Fruit fly (Drosophila melanogaster) whole organism, embryonic: ENCODE data around the gene heix.
A peak's percentile ranks its signal among the peaks of the same experiment; 100 is the strongest.

Experiments used
- ATbp ChIP-seq: fragments of 200-800 bp; sonication (Bioruptor generic); optimal IDR thresholded peaks from 2 replicates; lab custom pipeline; 2017; ENCODE audit warnings: missing biosample characterization, mild to moderate bottlenecking, missing genetic modification characterization, missing genetic modification reagents
- Abd-B ChIP-seq: fragments of 200-800 bp; sonication (Bioruptor generic); optimal IDR thresholded peaks from 2 replicates; lab custom pipeline; 2018; ENCODE audit warnings: missing biosample characterization, mild to moderate bottlenecking, missing genetic modification characterization, moderate library complexity
- B-H1 ChIP-seq: fragments of 200-800 bp; sonication (Bioruptor generic); IDR thresholded peaks from 3 replicates; pipeline ENCODE4 v1.3.6; 2022; ENCODE audit warnings: missing biosample characterization, missing genetic modification characterization
- CG10274 ChIP-seq: fragments of 200-800 bp; sonication (Bioruptor generic); optimal IDR thresholded peaks from 3 replicates; lab custom pipeline; 2017; ENCODE audit warnings: missing biosample characterization, mild to moderate bottlenecking, missing genetic modification characterization
- CG1792 ChIP-seq: fragments of 200-800 bp; sonication (Bioruptor generic); optimal IDR thresholded peaks from 2 replicates; lab custom pipeline; 2016; ENCODE audit warnings: missing biosample characterization, missing genetic modification characterization
- CG18764 ChIP-seq: fragments of 200-800 bp; sonication (Bioruptor generic); optimal IDR thresholded peaks from 3 replicates; lab custom pipeline; 2016; ENCODE audit warnings: missing biosample characterization, missing genetic modification characterization
- CG2116 ChIP-seq: fragments of 200-800 bp; sonication (Bioruptor generic); optimal IDR thresholded peaks from 3 replicates; lab custom pipeline; 2018; ENCODE audit warnings: missing biosample characterization, mild to moderate bottlenecking, missing genetic modification characterization
- CG2129 ChIP-seq: fragments of 200-800 bp; sonication (Bioruptor generic); IDR thresholded peaks from 2 replicates; pipeline ENCODE4 v1.3.6; 2022; ENCODE audit warnings: missing biosample characterization, missing genetic modification characterization; ENCODE audit not compliant: partially characterized antibody
- CG30431 ChIP-seq: fragments of 200-800 bp; sonication (Bioruptor generic); optimal IDR thresholded peaks from 2 replicates; lab custom pipeline; 2017; ENCODE audit warnings: missing biosample characterization, missing genetic modification characterization
- CG31224 ChIP-seq: fragments of 200-800 bp; sonication (Bioruptor generic); IDR thresholded peaks from 2 replicates; pipeline ENCODE4 v1.3.6; 2022; ENCODE audit warnings: missing biosample characterization, missing genetic modification characterization
- CG34422 ChIP-seq: fragments of 200-800 bp; sonication (Bioruptor generic); IDR thresholded peaks from 3 replicates; pipeline ENCODE4 v1.3.6; 2022; ENCODE audit warnings: missing biosample characterization, missing genetic modification characterization
- CG3838 ChIP-seq: fragments of 200-800 bp; sonication (Bioruptor generic); optimal IDR thresholded peaks from 3 replicates; lab custom pipeline; 2016; ENCODE audit warnings: missing biosample characterization, missing genetic modification characterization
- CG4424 ChIP-seq: fragments of 200-800 bp; sonication (Bioruptor generic); optimal IDR thresholded peaks from 3 replicates; lab custom pipeline; 2016; ENCODE audit warnings: missing biosample characterization, missing genetic modification characterization
- CG5953 ChIP-seq: fragments of 200-800 bp; sonication (Bioruptor generic); IDR thresholded peaks from 2 replicates; pipeline ENCODE4 v1.3.6; 2022; ENCODE audit warnings: missing biosample characterization, missing genetic modification characterization
- CG7963 ChIP-seq: fragments of 200-800 bp; sonication (Bioruptor generic); IDR thresholded peaks from 3 replicates; pipeline ENCODE4 v1.3.6; 2022; ENCODE audit warnings: missing biosample characterization, missing genetic modification characterization; ENCODE audit not compliant: partially characterized antibody
- CG7987 ChIP-seq: fragments of 200-800 bp; sonication (Bioruptor generic); optimal IDR thresholded peaks from 2 replicates; lab custom pipeline; 2018; ENCODE audit warnings: missing biosample characterization, mild to moderate bottlenecking, missing genetic modification characterization, moderate library complexity
- Chrac-16 ChIP-seq: fragments of 200-800 bp; sonication (Bioruptor generic); optimal IDR thresholded peaks from 3 replicates; lab custom pipeline; 2016; ENCODE audit warnings: missing biosample characterization, missing genetic modification characterization
- Dek ChIP-seq: fragments of 200-800 bp; sonication (Bioruptor generic); optimal IDR thresholded peaks from 3 replicates; lab custom pipeline; 2019; ENCODE audit warnings: missing biosample characterization, mild to moderate bottlenecking, missing genetic modification characterization, moderate library complexity
- Fer2 ChIP-seq: fragments of 200-800 bp; sonication (Bioruptor generic); optimal IDR thresholded peaks from 2 replicates; lab custom pipeline; 2018; ENCODE audit warnings: missing biosample characterization, mild to moderate bottlenecking, missing genetic modification characterization, moderate library complexity
- Gsc ChIP-seq: fragments of 200-800 bp; sonication (Bioruptor generic); IDR thresholded peaks from 2 replicates; pipeline ENCODE4 v1.3.6; 2022; ENCODE audit warnings: missing biosample characterization, missing genetic modification characterization
- H2.0 ChIP-seq: fragments of 200-800 bp; sonication (Bioruptor generic); IDR thresholded peaks from 2 replicates; pipeline ENCODE4 v1.3.6; 2022; ENCODE audit warnings: missing biosample characterization, missing genetic modification characterization
- HLH3B ChIP-seq: fragments of 200-800 bp; sonication (Bioruptor generic); IDR thresholded peaks from 2 replicates; pipeline ENCODE4 v1.3.6; 2022; ENCODE audit warnings: missing biosample characterization, missing genetic modification characterization
- Lpt ChIP-seq: fragments of >200 bp; optimal IDR thresholded peaks from 2 replicates; lab custom pipeline; 2018; ENCODE audit warnings: missing biosample characterization, missing genetic modification characterization
- Myb ChIP-seq: fragments of 200-800 bp; sonication (Bioruptor generic); optimal IDR thresholded peaks from 2 replicates; lab custom pipeline; 2016; ENCODE audit warnings: missing biosample characterization, missing genetic modification characterization
- Nf-YA ChIP-seq: fragments of 200-800 bp; sonication (Bioruptor generic); IDR thresholded peaks from 2 replicates; pipeline ENCODE4 v1.3.6; 2022; ENCODE audit warnings: missing biosample characterization, missing genetic modification characterization
- PHDP ChIP-seq: fragments of 200-800 bp; sonication (Bioruptor generic); optimal IDR thresholded peaks from 3 replicates; lab custom pipeline; 2018; ENCODE audit warnings: missing biosample characterization, mild to moderate bottlenecking, missing genetic modification characterization, moderate library complexity
- Sry-β ChIP-seq: fragments of 200-800 bp; sonication (Bioruptor generic); optimal IDR thresholded peaks from 2 replicates; lab custom pipeline; 2018; ENCODE audit warnings: missing biosample characterization, mild to moderate bottlenecking, missing genetic modification characterization, moderate library complexity
- Stat92E ChIP-seq, 3 experiments: fragments of >200 bp in 2 of 3; fragments of 200-800 bp in 1 of 3; sonication (Bioruptor generic) in 1 of 3; optimal IDR thresholded peaks; 2 replicates each; lab custom pipeline; 2017 to 2019; ENCODE audit warnings: missing biosample characterization in 3 of 3, missing genetic modification characterization in 3 of 3, mild to moderate bottlenecking in 1 of 3, moderate library complexity in 1 of 3
- ase ChIP-seq: fragments of 200-800 bp; sonication (Bioruptor generic); IDR thresholded peaks from 3 replicates; pipeline ENCODE4 v1.3.6; 2022; ENCODE audit warnings: missing biosample characterization, missing genetic modification characterization
- bbx ChIP-seq: fragments of 200-800 bp; sonication (Bioruptor generic); IDR thresholded peaks from 2 replicates; pipeline ENCODE4 v1.3.6; 2022; ENCODE audit warnings: missing biosample characterization, missing genetic modification characterization; ENCODE audit not compliant: partially characterized antibody
- btn ChIP-seq: fragments of 200-800 bp; sonication (Bioruptor generic); optimal IDR thresholded peaks from 2 replicates; lab custom pipeline; 2016; ENCODE audit warnings: missing biosample characterization, missing genetic modification characterization
- chn ChIP-seq: fragments of 200-800 bp; sonication (Bioruptor generic); optimal IDR thresholded peaks from 2 replicates; lab custom pipeline; 2016; ENCODE audit warnings: missing biosample characterization, missing genetic modification characterization
- crol ChIP-seq: fragments of 200-800 bp; sonication (Bioruptor generic); IDR thresholded peaks from 2 replicates; pipeline ENCODE4 v1.3.6; 2022; ENCODE audit warnings: missing biosample characterization, missing genetic modification characterization
- disco-r ChIP-seq: fragments of 200-800 bp; sonication (Bioruptor generic); optimal IDR thresholded peaks from 2 replicates; lab custom pipeline; 2016; ENCODE audit warnings: missing biosample characterization, missing genetic modification characterization
- eve ChIP-seq, 2 experiments: fragments of >200 bp; optimal IDR thresholded peaks; 2 replicates each; lab custom pipeline; 2017; ENCODE audit warnings: missing biosample characterization in 2 of 2, missing genetic modification characterization in 2 of 2
- gem ChIP-seq: fragments of 200-800 bp; sonication (Bioruptor generic); optimal IDR thresholded peaks from 2 replicates; lab custom pipeline; 2019; ENCODE audit warnings: missing biosample characterization, mild to moderate bottlenecking, missing genetic modification characterization, moderate library complexity
- ken ChIP-seq: fragments of 200-800 bp; sonication (Bioruptor generic); IDR thresholded peaks from 3 replicates; pipeline ENCODE4 v1.3.6; 2022; ENCODE audit warnings: missing biosample characterization, missing genetic modification characterization
- lilli ChIP-seq: fragments of 200-800 bp; sonication (Bioruptor generic); optimal IDR thresholded peaks from 3 replicates; lab custom pipeline; 2016; ENCODE audit warnings: missing biosample characterization, missing genetic modification characterization
- lola ChIP-seq, 3 experiments: fragments of >200 bp in 2 of 3; fragments of 200-800 bp in 1 of 3; sonication (Bioruptor generic) in 1 of 3; optimal IDR thresholded peaks; 2 replicates each; lab custom pipeline; 2017 to 2019; ENCODE audit warnings: missing biosample characterization in 3 of 3, missing genetic modification characterization in 3 of 3, mild to moderate bottlenecking in 1 of 3, moderate library complexity in 1 of 3
- nau ChIP-seq: fragments of 200-800 bp; sonication (Bioruptor generic); optimal IDR thresholded peaks from 3 replicates; lab custom pipeline; 2017; ENCODE audit warnings: missing biosample characterization, mild to moderate bottlenecking, missing genetic modification characterization, missing genetic modification reagents
- oc ChIP-seq: fragments of 200-800 bp; sonication (Bioruptor generic); optimal IDR thresholded peaks from 2 replicates; lab custom pipeline; 2018; ENCODE audit warnings: missing biosample characterization, mild to moderate bottlenecking, missing genetic modification characterization, moderate library complexity
- pan ChIP-seq, 4 experiments: fragments of >200 bp in 3 of 4; fragments of 200-800 bp in 1 of 4; sonication (Bioruptor generic) in 1 of 4; optimal IDR thresholded peaks in 3 of 4; IDR thresholded peaks in 1 of 4; 2 replicates each; pipeline versions ENCODE4 v1.3.6 to Lab custom; 2017 to 2022; ENCODE audit warnings: missing biosample characterization in 2 of 4, missing genetic modification characterization in 2 of 4, mixed read lengths in 1 of 4
- pum ChIP-seq: fragments of 200-800 bp; sonication (Bioruptor generic); optimal IDR thresholded peaks from 2 replicates; lab custom pipeline; 2016; ENCODE audit warnings: missing biosample characterization, missing genetic modification characterization
- ro ChIP-seq: fragments of 200-800 bp; sonication (Bioruptor generic); IDR thresholded peaks from 2 replicates; pipeline ENCODE4 v1.3.6; 2022; ENCODE audit warnings: missing biosample characterization, missing genetic modification characterization
- sisA ChIP-seq: fragments of 200-800 bp; sonication (Bioruptor generic); IDR thresholded peaks from 2 replicates; pipeline ENCODE4 v1.3.6; 2022; ENCODE audit warnings: missing biosample characterization, missing genetic modification characterization
- sqz ChIP-seq: fragments of 200-800 bp; sonication (Bioruptor generic); optimal IDR thresholded peaks from 3 replicates; lab custom pipeline; 2018; ENCODE audit warnings: missing biosample characterization, mild to moderate bottlenecking, missing genetic modification characterization
- trh ChIP-seq: fragments of 200-800 bp; sonication (Bioruptor generic); optimal IDR thresholded peaks from 2 replicates; lab custom pipeline; 2016; ENCODE audit warnings: missing biosample characterization, missing genetic modification characterization
- vvl ChIP-seq: fragments of 200-800 bp; sonication (Bioruptor generic); IDR thresholded peaks from 2 replicates; pipeline ENCODE4 v1.3.6; 2022; ENCODE audit warnings: missing biosample characterization, missing genetic modification characterization
- wdn ChIP-seq: fragments of 200-800 bp; sonication (Bioruptor generic); IDR thresholded peaks from 2 replicates; pipeline ENCODE4 v1.3.6; 2022; ENCODE audit warnings: missing biosample characterization, missing genetic modification characterization
- wek ChIP-seq: fragments of 200-800 bp; sonication (Bioruptor generic); optimal IDR thresholded peaks from 3 replicates; lab custom pipeline; 2018; ENCODE audit warnings: missing biosample characterization, mild to moderate bottlenecking, missing genetic modification characterization, moderate library complexity
- zf30C ChIP-seq: fragments of 200-800 bp; sonication (Bioruptor generic); optimal IDR thresholded peaks from 3 replicates; lab custom pipeline; 2018; ENCODE audit warnings: missing biosample characterization, mild to moderate bottlenecking, missing genetic modification characterization

Gene heix

dm6 chr2L:16251598-16252131 is 48.0 kb downstream of the heix start, which contains the start of gene CG46309 (continued):
- TF ChIP-seq pum (GFP tag; lab: Kevin White, UChicago) (no peak), CG18764 (GFP tag; lab: Kevin White, UChicago) (no peak), Myb (GFP tag; lab: Kevin White, UChicago) (peak; percentile 73), wdn (no peak), CG4424 (GFP tag; lab: Kevin White, UChicago) (peak; percentile 18), HLH3B (GFP tag; lab: Robert Waterston, UW) (no peak; the same call in 1 of the 2 replicates), CG31224 (GFP tag; lab: Robert Waterston, UW) (no peak), CG7987 (GFP tag; lab: Kevin White, UChicago) (no peak), CG3838 (GFP tag; lab: Kevin White, UChicago) (no peak), gem (peak; percentile 72), crol (GFP tag; lab: Robert Waterston, UW) (no peak), bbx (GFP tag; lab: Robert Waterston, UW) (peak; percentile 94), sisA (GFP tag; lab: Robert Waterston, UW) (no peak), ATbp (no peak), trh (GFP tag; lab: Kevin White, UChicago) (no peak), eve (GFP tag; optimal IDR thresholded peaks at IDR 0.05; lab: Kevin White, UChicago) (no peak), Abd-B (no peak), lola (GFP tag; optimal IDR thresholded peaks at IDR 0.05; lab: Kevin White, UChicago) (no peak), ro (GFP tag; lab: Robert Waterston, UW) (no peak), Gsc (GFP tag; lab: Robert Waterston, UW) (no peak), lilli (GFP tag; lab: Kevin White, UChicago) (peak; percentile 70), H2.0 (GFP tag; lab: Robert Waterston, UW) (no peak), Nf-YA (GFP tag; lab: Robert Waterston, UW) (no peak), CG30431 (GFP tag; lab: Kevin White, UChicago) (no peak), Dek (no peak), btn (GFP tag; lab: Kevin White, UChicago) (no peak), ase (GFP tag; lab: Robert Waterston, UW) (no peak), ken (GFP tag; lab: Robert Waterston, UW) (no peak), wek (no peak), CG2116 (GFP tag; lab: Kevin White, UChicago) (peak; percentile 59), PHDP (tag; lab: Kevin White, UChicago) (peak; percentile 58), pan (optimal IDR thresholded peaks at IDR 0.05; lab: Kevin White, UChicago) (no peak), pan (GFP tag; optimal IDR thresholded peaks at IDR 0.05 in 1 of 2, IDR thresholded peaks at IDR 0.05 in 1 of 2) (no peak), CG1792 (GFP tag; lab: Kevin White, UChicago) (no peak), oc (tag; lab: Kevin White, UChicago) (no peak), Sry-β (GFP tag; lab: Kevin White, UChicago) (no peak), vvl (GFP tag; lab: Robert Waterston, UW) (no peak), CG2129 (GFP tag; lab: Robert Waterston, UW) (peak; percentile 33), B-H1 (GFP tag; lab: Robert Waterston, UW) (no peak), Fer2 (no peak), CG10274 (GFP tag; lab: Kevin White, UChicago) (no peak), chn (GFP tag; lab: Kevin White, UChicago) (no peak), nau (GFP tag; lab: Kevin White, UChicago) (no peak), CG7963 (GFP tag; lab: Robert Waterston, UW) (peak; percentile 89), Chrac-16 (no peak), disco-r (peak; percentile 43), CG5953 (GFP tag; lab: Robert Waterston, UW) (no peak), sqz (GFP tag; lab: Kevin White, UChicago) (peak; percentile 26), CG34422 (GFP tag; lab: Robert Waterston, UW) (no peak), Stat92E (GFP tag; optimal IDR thresholded peaks at IDR 0.05; lab: Kevin White, UChicago) (no peak), zf30C (GFP tag; lab: Kevin White, UChicago) (peak; percentile 5), Lpt (GFP tag; lab: Kevin White, UChicago) (no peak)
